Worm (Caenorhabditis elegans) whole organism, late embryonic: ENCODE measurements around the gene T10G3.3.

Source experiments
- C38D4.7 ChIP-seq: fragments of 200-800 bp; sonication (Bioruptor generic); optimal IDR thresholded peaks from 2 replicates; lab custom pipeline; 2018; ENCODE audit warnings: mild to moderate bottlenecking, missing genetic modification characterization, moderate library complexity, missing compliant biosample characterization
- T23F11.4 ChIP-seq: fragments of 200-800 bp; sonication (Bioruptor generic); optimal IDR thresholded peaks from 2 replicates; lab custom pipeline; 2018; ENCODE audit warnings: mild to moderate bottlenecking, missing genetic modification characterization, missing compliant biosample characterization
- ama-1 ChIP-seq: fragments of 150-350 bp; optimal IDR thresholded peaks from 2 replicates; lab custom pipeline; 2014
- ceh-2 ChIP-seq: sonication (generic microtip); optimal IDR thresholded peaks from 2 replicates; lab custom pipeline; 2016; ENCODE audit warnings: missing genotype, missing genetic modification characterization, missing compliant biosample characterization
- dmd-4 ChIP-seq: sonication (generic microtip); optimal IDR thresholded peaks from 2 replicates; lab custom pipeline; 2016; ENCODE audit warnings: borderline replicate concordance, missing genetic modification characterization, missing compliant biosample characterization
- ets-4 ChIP-seq: sonication (generic microtip); optimal IDR thresholded peaks from 2 replicates; lab custom pipeline; 2016; ENCODE audit warnings: missing genetic modification characterization, missing compliant biosample characterization
- lim-6 ChIP-seq: sonication (generic microtip); optimal IDR thresholded peaks from 2 replicates; lab custom pipeline; 2016; ENCODE audit warnings: missing genetic modification characterization, missing compliant biosample characterization
- pha-4 ChIP-seq: fragments of 150-350 bp; optimal IDR thresholded peaks from 2 replicates; lab custom pipeline; 2018; ENCODE audit warnings: missing biosample characterization, missing genetic modification reagents, missing genetic modification characterization
- tbx-7 ChIP-seq: sonication (generic microtip); optimal IDR thresholded peaks from 2 replicates; lab custom pipeline; 2016; ENCODE audit warnings: missing genotype, missing genetic modification characterization, missing compliant biosample characterization
- ztf-16 ChIP-seq: sonication (generic microtip); optimal IDR thresholded peaks from 2 replicates; lab custom pipeline; 2017; ENCODE audit warnings: missing genetic modification characterization, missing compliant biosample characterization

- TF ChIP-seq C38D4.7 (GFP tag; lab: Kevin White, UChicago) (no peak), dmd-4 (tag; lab: Kevin White, UChicago) (no peak), ets-4 (tag; lab: Kevin White, UChicago) (no peak), tbx-7 (tag; lab: Kevin White, UChicago) (no peak), pha-4 (tag; lab: Kevin White, UChicago) (no peak), lim-6 (no peak), ztf-16 (tag; lab: Kevin White, UChicago) (no peak), ama-1 (lab: Kevin White, UChicago) (no peak), ceh-2 (tag; lab: Kevin White, UChicago) (no peak), T23F11.4 (no peak)
Measured at ce11 chrV:13489830-13490229, at the start of gene T10G3.3.
